Worm (Caenorhabditis elegans): ENCODE results near the gene cux-7.
A peak's percentile ranks its signal among the peaks of the same experiment; 100 is the strongest.

The cux-7 gene

ce11 chrIII:7520672-7521071 lies at the start of gene cux-7, which contains the start of gene C07H6.2 (continued):
- TF ChIP-seq duxl-1 (tag; optimal IDR thresholded peaks at IDR 0.05; ENCODE audit: poor library complexity) (peak; percentile 97), lin-38 (GFP tag; IDR thresholded peaks at IDR 0.05) (peak; percentile 85), mxl-2 (GFP tag; conservative IDR thresholded peaks at IDR 0.05) (peak; percentile 82), spr-3 (GFP tag; optimal IDR thresholded peaks at IDR 0.05) (peak; percentile 47), F49E8.2 (tag; optimal IDR thresholded peaks at IDR 0.05; ENCODE audit: borderline replicate concordance) (peak; percentile 90), zip-2 (tag; optimal IDR thresholded peaks at IDR 0.05) (no peak), lin-29 (GFP tag; IDR thresholded peaks at IDR 0.05) (no peak), aha-1 (tag) (peak; percentile 97), madf-9 (GFP tag; conservative IDR thresholded peaks at IDR 0.05) (peak; percentile 96), lim-7 (GFP tag; IDR thresholded peaks at IDR 0.05) (no peak), mes-2 (tag; optimal IDR thresholded peaks at IDR 0.05; ENCODE audit: poor library complexity, severe bottlenecking) (peak; percentile 100), ces-1 (GFP tag; optimal IDR thresholded peaks at IDR 0.05) (peak; percentile 5), lin-39 (tag; optimal IDR thresholded peaks at IDR 0.05) (no peak), F26F4.8 (GFP tag; conservative IDR thresholded peaks at IDR 0.05) (no peak), nhr-102 (tag; optimal IDR thresholded peaks at IDR 0.05) (peak; percentile 88), Y5F2A.4 (GFP tag; optimal IDR thresholded peaks at IDR 0.05) (no peak), unc-39 (tag; optimal IDR thresholded peaks at IDR 0.05) (no peak), pqm-1 (tag; optimal IDR thresholded peaks at IDR 0.05) (no peak), nhr-25 (tag; optimal IDR thresholded peaks at IDR 0.05; ENCODE audit: borderline replicate concordance, insufficient read depth) (peak; percentile 42), lsy-2 (tag; optimal IDR thresholded peaks at IDR 0.05) (peak; percentile 60 to 96), hlh-30 (tag; optimal IDR thresholded peaks at IDR 0.05; ENCODE audit: insufficient read depth) (no peak), D1046.2 (GFP tag; IDR thresholded peaks at IDR 0.05) (peak; percentile 88; the same call in 1 of the 2 replicates), mep-1 (tag; optimal IDR thresholded peaks at IDR 0.05) (no peak), cey-2 (tag; optimal IDR thresholded peaks at IDR 0.05; ENCODE audit: borderline replicate concordance, insufficient read depth) (no peak), daf-12 (tag; optimal IDR thresholded peaks at IDR 0.05) (no peak), snpc-1.2 (GFP tag; IDR thresholded peaks at IDR 0.05) (no peak; the same call in 1 of the 2 replicates), unc-62 (GFP tag; optimal IDR thresholded peaks at IDR 0.05 in 1 of 2) (peak in 1 of 2 experiments; percentile 97), unc-62 (tag; optimal IDR thresholded peaks at IDR 0.05) (no peak), zfp-2 (tag; optimal IDR thresholded peaks at IDR 0.05) (peak; percentile 53), fkh-10 (GFP tag; optimal IDR thresholded peaks at IDR 0.05) (peak; percentile 42), daf-16 (GFP tag; optimal IDR thresholded peaks at IDR 0.05) (peak; percentile 68 to 88), daf-16 (tag; optimal IDR thresholded peaks at IDR 0.05) (peak; percentile 90), ceh-20 (GFP tag; IDR thresholded peaks at IDR 0.05) (peak; percentile 82), sdz-12 (GFP tag; optimal IDR thresholded peaks at IDR 0.05) (peak; percentile 98), hmg-1.1 (GFP tag; IDR thresholded peaks at IDR 0.05) (peak; percentile 79), mdl-1 (tag; optimal IDR thresholded peaks at IDR 0.05) (peak in 1 of 2 experiments; percentile 19), nhr-28 (tag; optimal IDR thresholded peaks at IDR 0.05) (peak; percentile 73), ztf-7 (tag; optimal IDR thresholded peaks at IDR 0.05) (no peak), nhr-237 (tag; optimal IDR thresholded peaks at IDR 0.05) (no peak), jun-1 (tag; optimal IDR thresholded peaks at IDR 0.05) (no peak), daf-19 (GFP tag; conservative IDR thresholded peaks at IDR 0.05) (no peak), pha-4 (GFP tag; IDR thresholded peaks at IDR 0.05) (no peak; the same call in 1 of the 2 replicates), pha-4 (tag; optimal IDR thresholded peaks at IDR 0.05) (peak; percentile 30), arid-1 (GFP tag; conservative IDR thresholded peaks at IDR 0.05) (peak; percentile 88), ceh-32 (tag; optimal IDR thresholded peaks at IDR 0.05; ENCODE audit: poor library complexity) (peak; percentile 66), tra-1 (GFP tag; IDR thresholded peaks at IDR 0.05) (peak; percentile 89; the same call in 1 of the 2 replicates), lin-15B (tag; optimal IDR thresholded peaks at IDR 0.05) (peak; percentile 72), daf-8 (GFP tag; IDR thresholded peaks at IDR 0.05) (no peak), lir-3 (tag; optimal IDR thresholded peaks at IDR 0.05) (peak; percentile 54), hif-1 (tag; optimal IDR thresholded peaks at IDR 0.05) (peak in 1 of 2 experiments; percentile 96)

All from whole organism, L4 larva.